Fruit fly (Drosophila melanogaster): ENCODE measurements around the gene CG4949.

- TF ChIP-seq tj (GFP tag; optimal IDR thresholded peaks at IDR 0.05) (peak; percentile 45), pad (GFP tag; optimal IDR thresholded peaks at IDR 0.05) (no peak), CG12768 (GFP tag; optimal IDR thresholded peaks at IDR 0.05) (no peak), Hr96 (GFP tag; optimal IDR thresholded peaks at IDR 0.05) (no peak), CG11617 (GFP tag; optimal IDR thresholded peaks at IDR 0.05) (no peak), CG5204 (GFP tag; optimal IDR thresholded peaks at IDR 0.05) (no peak), ovo (GFP tag; optimal IDR thresholded peaks at IDR 0.05) (no peak)
These were observed 28.8 kb downstream of the CG4949 start, which contains the start of gene CG5004 for dm6 chrX:17107401-17107916.

Measured in whole organism, adult.